Worm (Caenorhabditis elegans) whole organism, young adult: ENCODE results near the gene Y39G8B.2.
"Not testable (repeated sequence)": the region's sequence is repeated elsewhere in the genome, so short reads cannot be mapped to it uniquely, and the experiment has no call there.

Source experiments
- F23B12.7 ChIP-seq: sonication (generic microtip); optimal IDR thresholded peaks from 2 replicates; lab custom pipeline; 2017; ENCODE audit warnings: missing genetic modification characterization, mild to moderate bottlenecking, missing compliant biosample characterization, antibody characterized with exemption, moderate library complexity; ENCODE audit not compliant: insufficient read depth
- K11D2.4 ChIP-seq: fragments of 200-800 bp; sonication (Bioruptor generic); IDR thresholded peaks from 2 replicates; pipeline ENCODE4 v1.3.6; 2022; ENCODE audit warnings: missing genetic modification reagents, missing genetic modification characterization, missing compliant biosample characterization
- T07F8.4 ChIP-seq: sonication (generic microtip); optimal IDR thresholded peaks from 2 replicates; lab custom pipeline; 2016; ENCODE audit warnings: mild to moderate bottlenecking, missing genetic modification characterization, moderate library complexity, missing compliant biosample characterization
- Y53G8AR.9 ChIP-seq: fragments of 200-800 bp; sonication (Bioruptor generic); conservative IDR thresholded peaks from 2 replicates; pipeline ENCODE4 v1.3.6; 2022; ENCODE audit warnings: missing genetic modification reagents, missing genetic modification characterization, missing compliant biosample characterization
- aptf-2 ChIP-seq: fragments of 200-800 bp; sonication (Bioruptor generic); conservative IDR thresholded peaks from 2 replicates; pipeline ENCODE4 v1.3.6; 2022; ENCODE audit warnings: missing genetic modification reagents, missing genetic modification characterization, missing compliant biosample characterization
- attf-3 ChIP-seq: fragments of 200-800 bp; sonication (Bioruptor generic); conservative IDR thresholded peaks from 2 replicates; pipeline ENCODE4 v1.3.6; 2022; ENCODE audit warnings: missing genetic modification reagents, missing genetic modification characterization, missing compliant biosample characterization
- bed-1 ChIP-seq: fragments of 200-800 bp; sonication (Bioruptor generic); IDR thresholded peaks from 2 replicates; pipeline ENCODE4 v1.3.6; 2022; ENCODE audit warnings: missing genetic modification reagents, missing genetic modification characterization, missing compliant biosample characterization
- bed-2 ChIP-seq: fragments of 200-800 bp; sonication (Bioruptor generic); IDR thresholded peaks from 2 replicates; pipeline ENCODE4 v1.3.6; 2022; ENCODE audit warnings: missing genetic modification reagents, missing genetic modification characterization, missing compliant biosample characterization
- ceh-100 ChIP-seq: fragments of 200-800 bp; sonication (Bioruptor generic); IDR thresholded peaks from 2 replicates; pipeline ENCODE4 v1.3.6; 2022; ENCODE audit warnings: missing genetic modification reagents, missing genetic modification characterization, missing compliant biosample characterization
- ceh-27 ChIP-seq: fragments of 200-800 bp; sonication (Bioruptor generic); optimal IDR thresholded peaks from 2 replicates; lab custom pipeline; 2018; ENCODE audit warnings: mild to moderate bottlenecking, missing genetic modification characterization, moderate library complexity, missing compliant biosample characterization
- ceh-79 ChIP-seq: sonication (generic microtip); optimal IDR thresholded peaks from 2 replicates; lab custom pipeline; 2017; ENCODE audit warnings: mild to moderate bottlenecking, missing genetic modification characterization, missing compliant biosample characterization
- ceh-91 ChIP-seq: fragments of 200-800 bp; sonication (Bioruptor generic); IDR thresholded peaks from 2 replicates; pipeline ENCODE4 v1.3.6; 2022; ENCODE audit warnings: missing genetic modification reagents, missing genetic modification characterization, missing compliant biosample characterization
- chd-7 ChIP-seq: sonication (generic microtip); optimal IDR thresholded peaks from 2 replicates; lab custom pipeline; 2016; ENCODE audit warnings: mild to moderate bottlenecking, missing genetic modification characterization, moderate library complexity, missing compliant biosample characterization
- efl-1 ChIP-seq: fragments of 150-350 bp; optimal IDR thresholded peaks from 2 replicates; lab custom pipeline; 2014; ENCODE audit warnings: missing biosample characterization, missing genetic modification reagents, missing genetic modification characterization
- egl-18 ChIP-seq: fragments of 200-800 bp; sonication (Bioruptor generic); IDR thresholded peaks from 2 replicates; pipeline ENCODE4 v1.3.6; 2022; ENCODE audit warnings: missing genetic modification reagents, missing genetic modification characterization, missing compliant biosample characterization
- egrh-3 ChIP-seq: fragments of 200-800 bp; sonication (Bioruptor generic); IDR thresholded peaks from 2 replicates; pipeline ENCODE4 v1.3.6; 2022; ENCODE audit warnings: missing genetic modification reagents, missing genetic modification characterization, missing compliant biosample characterization
- ekl-4 ChIP-seq: fragments of 200-800 bp; sonication (Bioruptor generic); IDR thresholded peaks from 2 replicates; pipeline ENCODE4 v1.3.6; 2022; ENCODE audit warnings: missing genetic modification reagents, missing genetic modification characterization, missing compliant biosample characterization
- hmg-1.2 ChIP-seq: fragments of 200-800 bp; sonication (Bioruptor generic); IDR thresholded peaks from 2 replicates; pipeline ENCODE4 v1.3.6; 2022; ENCODE audit warnings: missing genetic modification reagents, missing genetic modification characterization, missing compliant biosample characterization
- hmg-20 ChIP-seq: fragments of 200-800 bp; sonication (Bioruptor generic); IDR thresholded peaks from 2 replicates; pipeline ENCODE4 v1.3.6; 2022; ENCODE audit warnings: missing genetic modification reagents, missing genetic modification characterization, missing compliant biosample characterization
- hrde-1 ChIP-seq: sonication (generic microtip); optimal IDR thresholded peaks from 2 replicates; lab custom pipeline; 2016; ENCODE audit warnings: missing genetic modification characterization, mild to moderate bottlenecking, missing compliant biosample characterization, moderate library complexity, missing genotype, missing genetic modification reagents, borderline replicate concordance
- hsf-1 ChIP-seq: fragments of 200-800 bp; sonication (Bioruptor generic); IDR thresholded peaks from 2 replicates; pipeline ENCODE4 v1.3.6; 2022; ENCODE audit warnings: missing genetic modification reagents, missing genetic modification characterization, missing compliant biosample characterization
- lag-1 ChIP-seq: fragments of 200-800 bp; sonication (Bioruptor generic); IDR thresholded peaks from 2 replicates; pipeline ENCODE4 v1.3.6; 2022; ENCODE audit warnings: missing genetic modification reagents, missing genetic modification characterization, missing compliant biosample characterization
- lin-54 ChIP-seq: fragments of 200-800 bp; sonication (Bioruptor generic); optimal IDR thresholded peaks from 2 replicates; lab custom pipeline; 2018; ENCODE audit warnings: mild to moderate bottlenecking, missing genetic modification characterization, missing compliant biosample characterization
- madf-10 ChIP-seq: sonication (generic microtip); optimal IDR thresholded peaks from 2 replicates; lab custom pipeline; 2016; ENCODE audit warnings: mild to moderate bottlenecking, missing genetic modification characterization, missing compliant biosample characterization
- madf-8 ChIP-seq: fragments of 200-800 bp; sonication (Bioruptor generic); conservative IDR thresholded peaks from 2 replicates; pipeline ENCODE4 v1.3.6; 2022; ENCODE audit warnings: missing genetic modification reagents, missing genetic modification characterization, missing compliant biosample characterization
- mcd-1 ChIP-seq: fragments of 200-800 bp; sonication (Bioruptor generic); IDR thresholded peaks from 2 replicates; pipeline ENCODE4 v1.3.6; 2022; ENCODE audit warnings: missing genetic modification reagents, missing genetic modification characterization, missing compliant biosample characterization
- mxl-1 ChIP-seq: sonication (generic microtip); optimal IDR thresholded peaks from 2 replicates; lab custom pipeline; 2016; ENCODE audit warnings: missing genetic modification characterization, missing compliant biosample characterization
- nfyb-1 ChIP-seq: fragments of 200-800 bp; sonication (Bioruptor generic); IDR thresholded peaks from 2 replicates; pipeline ENCODE4 v1.3.6; 2022; ENCODE audit warnings: missing genetic modification reagents, missing genetic modification characterization, missing compliant biosample characterization
- nhr-27 ChIP-seq: fragments of 200-800 bp; sonication (Bioruptor generic); optimal IDR thresholded peaks from 2 replicates; lab custom pipeline; 2018; ENCODE audit warnings: mild to moderate bottlenecking, missing genetic modification characterization, moderate library complexity, missing compliant biosample characterization
- nhr-80 ChIP-seq: sonication (generic microtip); optimal IDR thresholded peaks from 2 replicates; lab custom pipeline; 2016; ENCODE audit warnings: missing genetic modification characterization, missing compliant biosample characterization
- nhr-90 ChIP-seq: sonication (generic microtip); optimal IDR thresholded peaks from 2 replicates; lab custom pipeline; 2016; ENCODE audit warnings: missing genotype, mild to moderate bottlenecking, missing genetic modification characterization, missing compliant biosample characterization
- pha-4 ChIP-seq: fragments of 150-350 bp; sonication (generic microtip); optimal IDR thresholded peaks from 2 replicates; lab custom pipeline; 2014; ENCODE audit warnings: missing biosample characterization, missing genetic modification reagents, missing genetic modification characterization
- rec-8 ChIP-seq, 2 experiments: sonication (generic microtip); optimal IDR thresholded peaks; 2 replicates each; lab custom pipeline; 2016; ENCODE audit warnings: mild to moderate bottlenecking in 2 of 2, missing genetic modification characterization in 2 of 2, missing genetic modification reagents in 2 of 2, missing genotype in 2 of 2, missing biosample characterization in 1 of 2, missing compliant biosample characterization in 1 of 2, moderate library complexity in 1 of 2
- sea-2 ChIP-seq: fragments of 200-800 bp; sonication (Bioruptor generic); IDR thresholded peaks from 2 replicates; pipeline ENCODE4 v1.3.6; 2022; ENCODE audit warnings: missing genetic modification characterization, missing compliant biosample characterization
- snpc-1.1 ChIP-seq: sonication (generic microtip); optimal IDR thresholded peaks from 2 replicates; lab custom pipeline; 2017; ENCODE audit warnings: missing genetic modification characterization, mild to moderate bottlenecking, missing compliant biosample characterization, antibody characterized with exemption, moderate library complexity, missing genotype, missing genetic modification reagents; ENCODE audit not compliant: insufficient read depth
- tbp1 ChIP-seq: fragments of 200-800 bp; sonication (Bioruptor generic); optimal IDR thresholded peaks from 2 replicates; lab custom pipeline; 2018; ENCODE audit warnings: mild to moderate bottlenecking, missing genetic modification characterization, missing compliant biosample characterization
- unc-130 ChIP-seq: sonication (generic microtip); optimal IDR thresholded peaks from 2 replicates; lab custom pipeline; 2016; ENCODE audit warnings: missing genetic modification reagents, missing genetic modification characterization, missing compliant biosample characterization
- ztf-6 ChIP-seq: fragments of 200-800 bp; sonication (Bioruptor generic); IDR thresholded peaks from 2 replicates; pipeline ENCODE4 v1.3.6; 2022; ENCODE audit warnings: missing genetic modification reagents, missing genetic modification characterization, missing compliant biosample characterization

Y39G8B.2 gene

ce11 chrII:13976161-13976560, at the start of gene Y39G8B.2 (continued):
- 0 out of 2 replicates have a peak, but pooled peaks have one; percentile 26 for TF ChIP-seq attf-3 (GFP tag; lab: Robert Waterston, UW)
- peak; percentile 30 for TF ChIP-seq F23B12.7 (tag; lab: Kevin White, UChicago)
- no peak for TF ChIP-seq hrde-1 (tag; lab: Kevin White, UChicago)
- no peak for TF ChIP-seq hsf-1 (GFP tag; lab: Robert Waterston, UW)
- peak; percentile 45 for TF ChIP-seq tbp1 (GFP tag; lab: Kevin White, UChicago)
- TF ChIP-seq unc-130 (GFP tag; lab: Kevin White, UChicago): no peak
- TF ChIP-seq nhr-90: no peak
- TF ChIP-seq mxl-1: no peak
- no peak for TF ChIP-seq ceh-79 (tag; lab: Kevin White, UChicago)
- TF ChIP-seq chd-7 (tag; lab: Kevin White, UChicago): peak; percentile 1
- peak; percentile 96 for TF ChIP-seq mcd-1 (GFP tag; lab: Robert Waterston, UW)
- no peak for TF ChIP-seq snpc-1.1
- no peak for TF ChIP-seq madf-8
- no peak for TF ChIP-seq madf-10
- no peak for TF ChIP-seq T07F8.4
- no peak for TF ChIP-seq sea-2 (GFP tag; lab: Robert Waterston, UW)
- TF ChIP-seq lin-54 (GFP tag; lab: Kevin White, UChicago): no peak
- TF ChIP-seq rec-8 (tag; optimal IDR thresholded peaks at IDR 0.05; lab: Kevin White, UChicago): no peak
- peak; percentile 79 for TF ChIP-seq ceh-27 (GFP tag; lab: Kevin White, UChicago)
- no peak for TF ChIP-seq ztf-6 (GFP tag; lab: Robert Waterston, UW)
- no peak for TF ChIP-seq bed-1 (GFP tag; lab: Robert Waterston, UW)
- peak; percentile 69 for TF ChIP-seq nfyb-1 (GFP tag; lab: Robert Waterston, UW)
- peak; percentile 74 for TF ChIP-seq egrh-3 (GFP tag; lab: Robert Waterston, UW)
- peak; percentile 72 for TF ChIP-seq hmg-1.2
- TF ChIP-seq hmg-20 (GFP tag; lab: Robert Waterston, UW): no peak
- TF ChIP-seq ceh-100 (GFP tag; lab: Robert Waterston, UW): peak; percentile 63
- no peak for TF ChIP-seq egl-18
- no peak for TF ChIP-seq Y53G8AR.9
- TF ChIP-seq lag-1 (GFP tag; lab: Robert Waterston, UW): no peak
- TF ChIP-seq K11D2.4: peak; percentile 50; the same call in 1 of the 2 replicates
- no peak for TF ChIP-seq aptf-2
- TF ChIP-seq ceh-91 (GFP tag; lab: Robert Waterston, UW): no peak
- no peak for TF ChIP-seq nhr-27 (tag; lab: Kevin White, UChicago)
- TF ChIP-seq pha-4: peak; percentile 60
- peak; percentile 44; the same call in 1 of the 2 replicates for TF ChIP-seq ekl-4
- peak; percentile 74 for TF ChIP-seq nhr-80

ce11 chrII:14021230-14021629, 45.2 kb upstream of the Y39G8B.2 start, which contains the start of gene F01D5.10:
Gene F01D5.10 (minus strand): TSS chrII:14021330.
- TF ChIP-seq bed-2; efl-1 (GFP tag; lab: Kevin White, UChicago); nfyb-1 (GFP tag; lab: Robert Waterston, UW): not testable (repeated sequence)
